Fruit fly (Drosophila melanogaster) whole organism, wandering third instar larva: ENCODE results near the gene Nxf3.

ENCODE experiments used
- CrebA ChIP-seq: fragments of 200-800 bp; sonication (Bioruptor generic); optimal IDR thresholded peaks from 2 replicates; lab custom pipeline; 2016; ENCODE audit warnings: missing biosample characterization, mild to moderate bottlenecking, missing genetic modification characterization, borderline replicate concordance
- Dif ChIP-seq: fragments of 200-275, 200-300 bp; sonication (Bioruptor generic); optimal IDR thresholded peaks from 2 replicates; lab custom pipeline; 2018; ENCODE audit warnings: missing biosample characterization, missing genetic modification characterization; ENCODE audit not compliant: partially characterized antibody
- Hr78 ChIP-seq: fragments of >200 bp; optimal IDR thresholded peaks from 2 replicates; lab custom pipeline; 2017; ENCODE audit warnings: missing biosample characterization, missing genetic modification characterization
- OdsH ChIP-seq: fragments of 200-800 bp; sonication (Bioruptor generic); optimal IDR thresholded peaks from 2 replicates; lab custom pipeline; 2016; ENCODE audit warnings: missing biosample characterization, mild to moderate bottlenecking, missing genetic modification characterization
- Rel ChIP-seq, 2 experiments: fragments of 200-800 bp; sonication (Bioruptor generic) in 1 of 2; optimal IDR thresholded peaks; 2 replicates in 1 of 2; 3 replicates in 1 of 2; lab custom pipeline; 2016 to 2019; ENCODE audit warnings: mild to moderate bottlenecking in 2 of 2, missing biosample characterization in 2 of 2, missing genetic modification characterization in 2 of 2, moderate library complexity in 1 of 2
- br ChIP-seq: fragments of 200-800 bp; sonication (Bioruptor generic); optimal IDR thresholded peaks from 2 replicates; lab custom pipeline; 2016; ENCODE audit warnings: missing biosample characterization, missing genetic modification characterization
- brk ChIP-seq: fragments of 200-800 bp; sonication (Bioruptor generic); optimal IDR thresholded peaks from 2 replicates; lab custom pipeline; 2016; ENCODE audit warnings: missing biosample characterization, mild to moderate bottlenecking, missing genetic modification characterization
- foxo ChIP-seq, 2 experiments: fragments of 200-800 bp; sonication (Bioruptor generic); optimal IDR thresholded peaks; 2 replicates in 1 of 2; 3 replicates in 1 of 2; lab custom pipeline; 2016 to 2017; ENCODE audit warnings: missing biosample characterization in 2 of 2, missing genetic modification characterization in 2 of 2
- h ChIP-seq: fragments of 200-800 bp; sonication (Bioruptor generic); optimal IDR thresholded peaks from 3 replicates; lab custom pipeline; 2016; ENCODE audit warnings: missing biosample characterization, mild to moderate bottlenecking, missing genetic modification characterization
- jim ChIP-seq: fragments of 175-275, 200-325 bp; sonication (Bioruptor generic); optimal IDR thresholded peaks from 2 replicates; lab custom pipeline; 2016; ENCODE audit warnings: missing biosample characterization, mild to moderate bottlenecking, missing genetic modification characterization
- pan ChIP-seq: fragments of >200 bp; optimal IDR thresholded peaks from 2 replicates; lab custom pipeline; 2017
- psq ChIP-seq: fragments of 200-800 bp; sonication (Bioruptor generic); optimal IDR thresholded peaks from 3 replicates; lab custom pipeline; 2017; ENCODE audit warnings: missing biosample characterization, mild to moderate bottlenecking, missing genetic modification characterization, moderate library complexity
- usp ChIP-seq: fragments of >200 bp; optimal IDR thresholded peaks from 2 replicates; lab custom pipeline; 2017; ENCODE audit warnings: missing biosample characterization, missing genetic modification characterization
- woc ChIP-seq: sonication (Bioruptor generic); optimal IDR thresholded peaks from 2 replicates; lab custom pipeline; 2016; ENCODE audit warnings: missing biosample characterization, mild to moderate bottlenecking, missing genetic modification characterization

DNA sequence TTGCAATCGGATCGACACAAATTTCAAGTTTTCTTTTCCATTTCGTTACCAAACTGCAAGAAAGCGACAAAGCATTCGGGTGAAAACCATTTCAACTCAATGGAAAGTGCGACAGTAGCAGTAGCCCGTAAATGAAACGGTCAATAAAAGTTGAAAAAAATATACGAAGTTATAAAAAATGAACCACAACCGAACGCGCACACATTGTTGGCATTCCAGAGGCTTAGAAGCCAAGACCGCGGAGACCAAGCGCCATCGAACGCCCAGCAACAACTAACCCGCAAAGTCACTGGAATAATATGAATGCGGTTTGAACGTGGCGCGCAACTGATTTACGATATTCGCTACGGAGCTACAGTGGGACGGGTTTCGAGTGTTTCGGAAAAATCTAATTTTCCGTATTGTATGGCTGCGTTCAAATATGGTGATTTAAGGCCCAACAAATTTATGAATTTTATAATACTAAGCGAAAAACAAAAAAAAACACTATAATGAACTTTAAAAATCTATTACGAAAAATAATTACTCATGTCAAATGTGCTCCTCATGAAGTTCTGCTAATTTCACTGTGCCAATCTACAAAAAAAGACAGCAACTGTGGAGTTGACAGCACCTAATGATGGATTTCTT, 42.9 kb upstream of the Nxf3 start:
- TF ChIP-seq OdsH (GFP tag; lab: Kevin White, UChicago), result peak; percentile 15
- no peak for TF ChIP-seq usp (GFP tag; lab: Kevin White, UChicago)
- TF ChIP-seq CrebA, result no peak
- peak; percentile 26 for TF ChIP-seq psq
- no peak for TF ChIP-seq Rel (GFP tag; optimal IDR thresholded peaks at IDR 0.05; lab: Kevin White, UChicago)
- no peak for TF ChIP-seq Rel (tag; optimal IDR thresholded peaks at IDR 0.05; lab: Kevin White, UChicago)
- peak in 1 of 2 experiments; percentile 53 for TF ChIP-seq foxo (GFP tag; optimal IDR thresholded peaks at IDR 0.05; lab: Kevin White, UChicago)
- no peak for TF ChIP-seq pan
- no peak for TF ChIP-seq Dif (GFP tag; lab: Kevin White, UChicago)
- no peak for TF ChIP-seq jim
- TF ChIP-seq brk, result no peak
- peak; percentile 61 for TF ChIP-seq woc (GFP tag; lab: Kevin White, UChicago)
- TF ChIP-seq br, result peak; percentile 51
- TF ChIP-seq h, result peak; percentile 32
- TF ChIP-seq Hr78 (GFP tag; lab: Kevin White, UChicago), result no peak
